Fruit fly (Drosophila melanogaster) whole organism, embryonic: ENCODE results near the gene ND-13A.
A peak's percentile ranks its signal among the peaks of the same experiment; 100 is the strongest.

ENCODE experiments used
- CG10366 ChIP-seq: fragments of 200-800 bp; sonication (Bioruptor generic); IDR thresholded peaks from 2 replicates; pipeline ENCODE4 v1.3.6; 2022; ENCODE audit warnings: missing biosample characterization, missing genetic modification characterization
- CG10979 ChIP-seq: fragments of 200-800 bp; sonication (Bioruptor generic); optimal IDR thresholded peaks from 2 replicates; lab custom pipeline; 2018; ENCODE audit warnings: missing biosample characterization, mild to moderate bottlenecking, missing genetic modification characterization, moderate library complexity
- CG12769 ChIP-seq: fragments of 200-800 bp; sonication (Bioruptor generic); optimal IDR thresholded peaks from 2 replicates; lab custom pipeline; 2019; ENCODE audit warnings: missing biosample characterization, mild to moderate bottlenecking, missing genetic modification characterization, moderate library complexity
- CG14014 ChIP-seq: fragments of 200-800 bp; sonication (Bioruptor generic); IDR thresholded peaks from 2 replicates; pipeline ENCODE4 v1.3.6; 2022; ENCODE audit warnings: missing biosample characterization, missing genetic modification characterization
- CG14050 ChIP-seq: fragments of 200-800 bp; sonication (Bioruptor generic); IDR thresholded peaks from 3 replicates; pipeline ENCODE4 v1.3.6; 2022; ENCODE audit warnings: missing biosample characterization, missing genetic modification characterization
- CG15011 ChIP-seq: fragments of 200-800 bp; sonication (Bioruptor generic); optimal IDR thresholded peaks from 3 replicates; lab custom pipeline; 2018; ENCODE audit warnings: missing biosample characterization, mild to moderate bottlenecking, missing genetic modification characterization
- CG1529 ChIP-seq: fragments of 200-800 bp; sonication (Bioruptor generic); optimal IDR thresholded peaks from 3 replicates; lab custom pipeline; 2018; ENCODE audit warnings: missing biosample characterization, missing genetic modification characterization
- CG16815 ChIP-seq: fragments of 200-800 bp; sonication (Bioruptor generic); optimal IDR thresholded peaks from 3 replicates; lab custom pipeline; 2017; ENCODE audit warnings: missing biosample characterization, mild to moderate bottlenecking, missing genetic modification characterization
- CG17829 ChIP-seq: fragments of 200-800 bp; optimal IDR thresholded peaks from 2 replicates; lab custom pipeline; 2019; ENCODE audit warnings: missing biosample characterization, mild to moderate bottlenecking, missing genetic modification characterization, moderate library complexity
- CG31388 ChIP-seq: fragments of 200-800 bp; sonication (Bioruptor generic); optimal IDR thresholded peaks from 2 replicates; lab custom pipeline; 2016; ENCODE audit warnings: missing biosample characterization, missing genetic modification characterization
- CG33557 ChIP-seq: fragments of 200-800 bp; sonication (Bioruptor generic); optimal IDR thresholded peaks from 2 replicates; lab custom pipeline; 2019; ENCODE audit warnings: missing biosample characterization, mild to moderate bottlenecking, missing genetic modification characterization, moderate library complexity
- CG4282 ChIP-seq: fragments of 200-800 bp; sonication (Bioruptor generic); optimal IDR thresholded peaks from 2 replicates; lab custom pipeline; 2016; ENCODE audit warnings: missing biosample characterization, missing genetic modification characterization
- CG5245 ChIP-seq: fragments of 200-800 bp; sonication (Bioruptor generic); optimal IDR thresholded peaks from 3 replicates; lab custom pipeline; 2016; ENCODE audit warnings: missing biosample characterization, missing genetic modification characterization
- CG8924 ChIP-seq: fragments of 200-800 bp; optimal IDR thresholded peaks from 3 replicates; lab custom pipeline; 2019; ENCODE audit warnings: missing biosample characterization, mild to moderate bottlenecking, missing genetic modification characterization, moderate library complexity
- Dbx ChIP-seq: fragments of 200-800 bp; sonication (Bioruptor generic); IDR thresholded peaks from 3 replicates; pipeline ENCODE4 v1.3.6; 2022; ENCODE audit warnings: missing biosample characterization, missing genetic modification characterization
- ERR ChIP-seq: fragments of 200-800 bp; sonication (Bioruptor generic); optimal IDR thresholded peaks from 2 replicates; lab custom pipeline; 2016; ENCODE audit warnings: missing biosample characterization, missing genetic modification characterization
- HLH54F ChIP-seq: fragments of 200-800 bp; sonication (Bioruptor generic); optimal IDR thresholded peaks from 3 replicates; lab custom pipeline; 2016; ENCODE audit warnings: missing biosample characterization, missing genetic modification characterization
- HLHmδ ChIP-seq: fragments of 200-800 bp; sonication (Bioruptor generic); optimal IDR thresholded peaks from 2 replicates; lab custom pipeline; 2018; ENCODE audit warnings: missing biosample characterization, mild to moderate bottlenecking, missing genetic modification characterization, moderate library complexity
- Hmx ChIP-seq: fragments of 200-800 bp; sonication (Bioruptor generic); optimal IDR thresholded peaks from 2 replicates; lab custom pipeline; 2016; ENCODE audit warnings: missing biosample characterization, missing genetic modification characterization
- Hr3 ChIP-seq: fragments of 200-800 bp; sonication (Bioruptor generic); optimal IDR thresholded peaks from 3 replicates; lab custom pipeline; 2016; ENCODE audit warnings: missing biosample characterization, missing genetic modification characterization
- Myb ChIP-seq: fragments of 200-800 bp; sonication (Bioruptor generic); optimal IDR thresholded peaks from 2 replicates; lab custom pipeline; 2016; ENCODE audit warnings: missing biosample characterization, missing genetic modification characterization
- Nf-YC ChIP-seq: fragments of 200-800 bp; optimal IDR thresholded peaks from 3 replicates; lab custom pipeline; 2019; ENCODE audit warnings: missing biosample characterization, mild to moderate bottlenecking, missing genetic modification characterization, moderate library complexity
- Rx ChIP-seq: fragments of 200-800 bp; sonication (Bioruptor generic); IDR thresholded peaks from 2 replicates; pipeline ENCODE4 v1.3.6; 2022; ENCODE audit warnings: missing biosample characterization, missing genetic modification characterization
- Scr ChIP-seq: fragments of 200-800 bp; sonication (Bioruptor generic); IDR thresholded peaks from 2 replicates; pipeline ENCODE4 v1.3.6; 2022; ENCODE audit warnings: missing biosample characterization, missing genetic modification characterization; ENCODE audit not compliant: partially characterized antibody
- Six4 ChIP-seq: fragments of 200-800 bp; sonication (Bioruptor generic); optimal IDR thresholded peaks from 2 replicates; lab custom pipeline; 2016; ENCODE audit warnings: missing biosample characterization, missing genetic modification characterization
- Sry-β ChIP-seq: fragments of 200-800 bp; sonication (Bioruptor generic); optimal IDR thresholded peaks from 2 replicates; lab custom pipeline; 2018; ENCODE audit warnings: missing biosample characterization, mild to moderate bottlenecking, missing genetic modification characterization, moderate library complexity
- Xbp1 ChIP-seq: fragments of 200-800 bp; sonication (Bioruptor generic); optimal IDR thresholded peaks from 3 replicates; lab custom pipeline; 2016; ENCODE audit warnings: missing biosample characterization, mild to moderate bottlenecking, missing genetic modification characterization
- Xrp1 ChIP-seq: fragments of 200-800 bp; sonication (Bioruptor generic); IDR thresholded peaks from 2 replicates; pipeline ENCODE4 v1.3.6; 2022; ENCODE audit warnings: missing biosample characterization, missing genetic modification characterization
- YL-1 ChIP-seq: fragments of 200-800 bp; sonication (Bioruptor generic); optimal IDR thresholded peaks from 3 replicates; lab custom pipeline; 2017; ENCODE audit warnings: missing biosample characterization, mild to moderate bottlenecking, missing genetic modification characterization
- abd-A ChIP-seq: fragments of 200-800 bp; sonication (Bioruptor generic); optimal IDR thresholded peaks from 3 replicates; lab custom pipeline; 2019; ENCODE audit warnings: missing biosample characterization, mild to moderate bottlenecking, missing genetic modification characterization, moderate library complexity
- dmrt99B ChIP-seq: fragments of 200-800 bp; sonication (Bioruptor generic); optimal IDR thresholded peaks from 2 replicates; lab custom pipeline; 2018; ENCODE audit warnings: missing biosample characterization, mild to moderate bottlenecking, missing genetic modification characterization, moderate library complexity
- esg ChIP-seq: fragments of 200-800 bp; sonication (Bioruptor generic); conservative IDR thresholded peaks from 2 replicates; pipeline ENCODE4 v1.3.6; 2022; ENCODE audit warnings: missing biosample characterization, missing genetic modification characterization
- fd96Cb ChIP-seq: fragments of 200-800 bp; sonication (Bioruptor generic); optimal IDR thresholded peaks from 2 replicates; lab custom pipeline; 2018; ENCODE audit warnings: missing biosample characterization, mild to moderate bottlenecking, missing genetic modification characterization, moderate library complexity
- grn ChIP-seq: fragments of 200-800 bp; sonication (Bioruptor generic); optimal IDR thresholded peaks from 3 replicates; lab custom pipeline; 2017; ENCODE audit warnings: missing biosample characterization, missing genetic modification characterization
- her ChIP-seq: fragments of 200-800 bp; sonication (Bioruptor generic); optimal IDR thresholded peaks from 2 replicates; lab custom pipeline; 2016; ENCODE audit warnings: missing biosample characterization, missing genetic modification characterization
- insv ChIP-seq, 2 experiments: fragments of 200-800 bp; sonication (Bioruptor generic); optimal IDR thresholded peaks; 3 replicates each; lab custom pipeline; 2016 to 2018; ENCODE audit warnings: missing biosample characterization in 2 of 2, missing genetic modification characterization in 2 of 2
- jumu ChIP-seq: fragments of 200-800 bp; sonication (Bioruptor generic); optimal IDR thresholded peaks from 3 replicates; lab custom pipeline; 2016; ENCODE audit warnings: missing biosample characterization, missing genetic modification characterization
- lbe ChIP-seq: fragments of 200-800 bp; sonication (Bioruptor generic); optimal IDR thresholded peaks from 2 replicates; lab custom pipeline; 2016; ENCODE audit warnings: missing biosample characterization, mild to moderate bottlenecking, missing genetic modification characterization
- lmd ChIP-seq: fragments of 200-800 bp; sonication (Bioruptor generic); IDR thresholded peaks from 2 replicates; pipeline ENCODE4 v1.3.6; 2022; ENCODE audit warnings: missing biosample characterization, missing genetic modification characterization
- org-1 ChIP-seq: fragments of 200-800 bp; sonication (Bioruptor generic); optimal IDR thresholded peaks from 2 replicates; lab custom pipeline; 2017; ENCODE audit warnings: missing biosample characterization, missing genetic modification characterization
- pfk ChIP-seq: fragments of 200-800 bp; sonication (Bioruptor generic); optimal IDR thresholded peaks from 2 replicates; lab custom pipeline; 2018; ENCODE audit warnings: missing biosample characterization, mild to moderate bottlenecking, missing genetic modification characterization, moderate library complexity
- sd ChIP-seq: fragments of 200-800 bp; sonication (Bioruptor generic); optimal IDR thresholded peaks from 3 replicates; lab custom pipeline; 2018; ENCODE audit warnings: missing biosample characterization, mild to moderate bottlenecking, missing genetic modification characterization, moderate library complexity
- sens ChIP-seq: fragments of 200-800 bp; sonication (Bioruptor generic); peaks from one replicate; lab custom pipeline; 2016; ENCODE audit warnings: missing biosample characterization, missing genetic modification characterization
- sr ChIP-seq: fragments of 200-800 bp; sonication (Bioruptor generic); IDR thresholded peaks from 3 replicates; pipeline ENCODE4 v1.3.6; 2022; ENCODE audit warnings: missing biosample characterization, missing genetic modification characterization
- stc ChIP-seq: fragments of 200-800 bp; sonication (Bioruptor generic); IDR thresholded peaks from 2 replicates; pipeline ENCODE4 v1.3.6; 2022; ENCODE audit warnings: missing biosample characterization, missing genetic modification characterization
- tin ChIP-seq: fragments of 200-800 bp; sonication (Bioruptor generic); optimal IDR thresholded peaks from 3 replicates; lab custom pipeline; 2016; ENCODE audit warnings: missing biosample characterization, missing genetic modification characterization
- trh ChIP-seq: fragments of 200-800 bp; sonication (Bioruptor generic); optimal IDR thresholded peaks from 2 replicates; lab custom pipeline; 2016; ENCODE audit warnings: missing biosample characterization, missing genetic modification characterization
- vvl ChIP-seq: fragments of 200-800 bp; sonication (Bioruptor generic); IDR thresholded peaks from 2 replicates; pipeline ENCODE4 v1.3.6; 2022; ENCODE audit warnings: missing biosample characterization, missing genetic modification characterization
- wek ChIP-seq: fragments of 200-800 bp; sonication (Bioruptor generic); optimal IDR thresholded peaks from 3 replicates; lab custom pipeline; 2018; ENCODE audit warnings: missing biosample characterization, mild to moderate bottlenecking, missing genetic modification characterization, moderate library complexity
- wor ChIP-seq: fragments of 200-800 bp; sonication (Bioruptor generic); IDR thresholded peaks from 2 replicates; pipeline ENCODE4 v1.3.6; 2022; ENCODE audit warnings: missing biosample characterization, missing genetic modification characterization
- zf30C ChIP-seq: fragments of 200-800 bp; sonication (Bioruptor generic); optimal IDR thresholded peaks from 3 replicates; lab custom pipeline; 2018; ENCODE audit warnings: missing biosample characterization, mild to moderate bottlenecking, missing genetic modification characterization

Gene ND-13A

DNA sequence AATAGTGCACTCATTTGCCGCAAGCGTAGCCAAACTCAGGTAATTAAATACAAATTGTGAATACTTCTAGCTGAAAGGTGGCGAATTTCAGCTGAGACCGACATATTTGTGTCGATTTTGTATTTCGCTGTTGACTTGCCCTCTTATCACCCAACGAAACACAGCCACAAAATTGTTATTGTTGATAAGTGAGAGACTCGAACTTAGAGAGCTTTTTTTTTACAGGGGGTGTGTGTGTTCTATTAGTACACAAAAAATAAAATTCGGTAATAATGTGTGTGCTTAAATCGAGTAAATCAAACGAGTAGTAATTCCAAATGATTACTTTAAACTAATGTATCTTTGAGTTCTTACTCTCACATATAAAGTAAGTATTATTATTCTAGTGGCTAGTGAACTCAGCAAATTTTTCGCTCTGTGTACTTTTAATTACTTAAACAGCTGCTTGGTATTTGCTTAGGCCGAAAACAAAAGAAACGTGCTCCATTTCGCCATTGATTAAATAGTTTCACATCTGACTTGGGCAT, 39.1 kb downstream of the ND-13A start:
- TF ChIP-seq Dbx (GFP tag; lab: Robert Waterston, UW), result peak; percentile 72
- TF ChIP-seq CG1529 (GFP tag; lab: Kevin White, UChicago), result peak; percentile 4
- TF ChIP-seq Sry-β (GFP tag; lab: Kevin White, UChicago), result no peak
- no peak for TF ChIP-seq abd-A (tag; lab: Kevin White, UChicago)
- peak; percentile 37 for TF ChIP-seq wek (GFP tag; lab: Kevin White, UChicago)
- TF ChIP-seq sd, result peak; percentile 56
- TF ChIP-seq CG14014 (GFP tag; lab: Robert Waterston, UW), result peak; percentile 87
- TF ChIP-seq Xbp1 (GFP tag; lab: Kevin White, UChicago), result peak; percentile 36
- TF ChIP-seq sens, result peak; percentile 93
- peak; percentile 63 for TF ChIP-seq CG8924
- TF ChIP-seq Hmx (GFP tag; lab: Kevin White, UChicago), result peak; percentile 57
- peak in 1 of 2 experiments; percentile 25 for TF ChIP-seq insv (GFP tag; optimal IDR thresholded peaks at IDR 0.05; lab: Kevin White, UChicago)
- peak; percentile 53 for TF ChIP-seq CG15011 (GFP tag; lab: Kevin White, UChicago)
- peak; percentile 49 for TF ChIP-seq tin (GFP tag; lab: Kevin White, UChicago)
- peak; percentile 47 for TF ChIP-seq ERR
- no peak; the same call in none of the 2 replicates for TF ChIP-seq Xrp1 (GFP tag; lab: Robert Waterston, UW)
- no peak for TF ChIP-seq CG33557 (GFP tag; lab: Kevin White, UChicago)
- TF ChIP-seq Hr3 (GFP tag; lab: Kevin White, UChicago), result peak; percentile 44
- TF ChIP-seq CG12769, result peak; percentile 61
- TF ChIP-seq jumu (GFP tag; lab: Kevin White, UChicago), result peak; percentile 68
- no peak for TF ChIP-seq Scr (GFP tag; lab: Robert Waterston, UW)
- no peak; the same call in 2 of the 3 replicates for TF ChIP-seq sr (GFP tag; lab: Robert Waterston, UW)
- TF ChIP-seq YL-1 (GFP tag; lab: Kevin White, UChicago), result no peak
- TF ChIP-seq trh (GFP tag; lab: Kevin White, UChicago), result no peak
- TF ChIP-seq pfk (GFP tag; lab: Kevin White, UChicago), result no peak
- peak; percentile 44 for TF ChIP-seq CG5245 (GFP tag; lab: Kevin White, UChicago)
- no peak for TF ChIP-seq CG31388 (GFP tag; lab: Kevin White, UChicago)
- TF ChIP-seq Six4 (GFP tag; lab: Kevin White, UChicago), result peak; percentile 38
- peak; percentile 65 for TF ChIP-seq stc (GFP tag; lab: Robert Waterston, UW)
- TF ChIP-seq org-1 (GFP tag; lab: Kevin White, UChicago), result peak; percentile 74
- TF ChIP-seq HLHmδ (GFP tag; lab: Kevin White, UChicago), result no peak
- TF ChIP-seq Myb (GFP tag; lab: Kevin White, UChicago), result peak; percentile 44
- TF ChIP-seq wor, result 0 out of 2 replicates have a peak, but pooled peaks have one; percentile 19
- TF ChIP-seq CG10366 (GFP tag; lab: Robert Waterston, UW), result peak; percentile 51
- peak; percentile 63; the same call in 1 of the 2 replicates for TF ChIP-seq lmd (GFP tag; lab: Robert Waterston, UW)
- TF ChIP-seq HLH54F (GFP tag; lab: Kevin White, UChicago), result peak; percentile 22
- peak; percentile 24 for TF ChIP-seq grn (GFP tag; lab: Kevin White, UChicago)
- TF ChIP-seq dmrt99B (tag; lab: Kevin White, UChicago), result peak; percentile 87
- 0 out of 3 replicates have a peak, but pooled peaks have one; percentile 27 for TF ChIP-seq CG14050
- TF ChIP-seq Nf-YC (tag; lab: Kevin White, UChicago), result peak; percentile 28
- TF ChIP-seq her, result peak; percentile 50
- no peak for TF ChIP-seq CG4282 (GFP tag; lab: Kevin White, UChicago)
- TF ChIP-seq CG16815 (GFP tag; lab: Kevin White, UChicago), result peak; percentile 1
- TF ChIP-seq esg (GFP tag; lab: Robert Waterston, UW), result peak; percentile 70
- peak; percentile 58 for TF ChIP-seq Rx
- peak; percentile 84 for TF ChIP-seq lbe
- TF ChIP-seq CG10979 (tag; lab: Kevin White, UChicago), result peak; percentile 66
- peak; percentile 30 for TF ChIP-seq CG17829 (tag; lab: Kevin White, UChicago)
- peak; percentile 66 for TF ChIP-seq fd96Cb (tag; lab: Kevin White, UChicago)
- TF ChIP-seq zf30C (GFP tag; lab: Kevin White, UChicago), result peak; percentile 70
- TF ChIP-seq vvl (GFP tag; lab: Robert Waterston, UW), result peak; percentile 82
